Fruit fly (Drosophila melanogaster): ENCODE results near the gene CG9747.

Gene CG9747

dm6 chr3R:30191047-30191446 lies at the start of gene CG9747:
TSS of gene CG9747 (minus strand) at chr3R:30191252.
- no peak for TF ChIP-seq CG8478 (optimal IDR thresholded peaks at IDR 0.05)
- no peak for TF ChIP-seq CTCF (optimal IDR thresholded peaks at IDR 0.05)

dm6 chr3R:30240245-30240644 lies 49.2 kb upstream of the CG9747 start:
- TF ChIP-seq CTCF (optimal IDR thresholded peaks at IDR 0.05) (no peak), CG8478 (optimal IDR thresholded peaks at IDR 0.05) (no peak)

- TF ChIP-seq CG8478 (optimal IDR thresholded peaks at IDR 0.05) (no peak), CTCF (optimal IDR thresholded peaks at IDR 0.05) (no peak)
Measured at dm6 chr3R:30237634-30238033, 46.6 kb upstream of the CG9747 start, which contains the start of gene CG43448. TSS of gene CG43448 (minus strand) at chr3R:30237734.

dm6 chr3R:30236994-30237393 lies 45.9 kb upstream of the CG9747 start:
- TF ChIP-seq CG8478 (optimal IDR thresholded peaks at IDR 0.05) (no peak), CTCF (optimal IDR thresholded peaks at IDR 0.05) (no peak)

dm6 chr3R:30235253-30235652 lies 44.2 kb upstream of the CG9747 start:
- no peak for TF ChIP-seq CTCF (optimal IDR thresholded peaks at IDR 0.05)
- TF ChIP-seq CG8478 (optimal IDR thresholded peaks at IDR 0.05): no peak

- TF ChIP-seq CG8478 (optimal IDR thresholded peaks at IDR 0.05) (no peak), CTCF (optimal IDR thresholded peaks at IDR 0.05) (no peak)
Measured at dm6 chr3R:30224577-30224976, 33.5 kb upstream of the CG9747 start.

- TF ChIP-seq CG8478 (optimal IDR thresholded peaks at IDR 0.05): no peak
- no peak for TF ChIP-seq CTCF (optimal IDR thresholded peaks at IDR 0.05)
Measured at dm6 chr3R:30222236-30222635, 31.2 kb upstream of the CG9747 start.

- TF ChIP-seq CG8478 (optimal IDR thresholded peaks at IDR 0.05) (no peak), CTCF (optimal IDR thresholded peaks at IDR 0.05) (no peak)
Measured at dm6 chr3R:30216210-30216609, 25.2 kb upstream of the CG9747 start, which contains the start of gene CecC. TSS of gene CecC (plus strand) at chr3R:30216484.

dm6 chr3R:30215020-30215419 lies 24.0 kb upstream of the CG9747 start:
- TF ChIP-seq CTCF (optimal IDR thresholded peaks at IDR 0.05) (no peak), CG8478 (optimal IDR thresholded peaks at IDR 0.05) (no peak)

- TF ChIP-seq CG8478 (optimal IDR thresholded peaks at IDR 0.05): no peak
- no peak for TF ChIP-seq CTCF (optimal IDR thresholded peaks at IDR 0.05)
Measured at dm6 chr3R:30213697-30214096, 22.6 kb upstream of the CG9747 start, which contains the start of gene CecB. TSS of gene CecB (minus strand) at chr3R:30213797.

dm6 chr3R:30211856-30212255 lies 20.8 kb upstream of the CG9747 start, which contains the start of gene CecA2:
TSS of gene CecA2 (plus strand) at chr3R:30212156.
- TF ChIP-seq CG8478 (optimal IDR thresholded peaks at IDR 0.05) (no peak), CTCF (optimal IDR thresholded peaks at IDR 0.05) (no peak)

dm6 chr3R:30210560-30210959 lies 19.5 kb upstream of the CG9747 start, which contains the start of gene CecA1:
TSS of gene CecA1 (plus strand) at chr3R:30210874.
- no peak for TF ChIP-seq CTCF (optimal IDR thresholded peaks at IDR 0.05)
- TF ChIP-seq CG8478 (optimal IDR thresholded peaks at IDR 0.05): no peak

dm6 chr3R:30209648-30210047 lies 18.6 kb upstream of the CG9747 start, which contains the start of gene Anp:
TSS of gene Anp (plus strand) at chr3R:30209948.
- TF ChIP-seq CG8478 (optimal IDR thresholded peaks at IDR 0.05): no peak
- TF ChIP-seq CTCF (optimal IDR thresholded peaks at IDR 0.05): no peak

- TF ChIP-seq CTCF (optimal IDR thresholded peaks at IDR 0.05): peak; percentile 43 to 88
- TF ChIP-seq CG8478 (optimal IDR thresholded peaks at IDR 0.05): no peak
Measured at dm6 chr3R:30208766-30209484, 17.9 kb upstream of the CG9747 start, which contains the start of gene RpS7. TSS of gene RpS7 (minus strand) at chr3R:30209020.

- TF ChIP-seq CG8478 (optimal IDR thresholded peaks at IDR 0.05) (no peak), CTCF (optimal IDR thresholded peaks at IDR 0.05) (no peak)
Measured at dm6 chr3R:30208011-30208410, 17.0 kb upstream of the CG9747 start.

- no peak for TF ChIP-seq CG8478 (optimal IDR thresholded peaks at IDR 0.05)
- TF ChIP-seq CTCF (optimal IDR thresholded peaks at IDR 0.05): no peak
Measured at dm6 chr3R:30205946-30206345, 14.9 kb upstream of the CG9747 start.
